Fruit fly (Drosophila melanogaster): ENCODE results near the gene Octbeta1R.

Gene Octbeta1R

DNA sequence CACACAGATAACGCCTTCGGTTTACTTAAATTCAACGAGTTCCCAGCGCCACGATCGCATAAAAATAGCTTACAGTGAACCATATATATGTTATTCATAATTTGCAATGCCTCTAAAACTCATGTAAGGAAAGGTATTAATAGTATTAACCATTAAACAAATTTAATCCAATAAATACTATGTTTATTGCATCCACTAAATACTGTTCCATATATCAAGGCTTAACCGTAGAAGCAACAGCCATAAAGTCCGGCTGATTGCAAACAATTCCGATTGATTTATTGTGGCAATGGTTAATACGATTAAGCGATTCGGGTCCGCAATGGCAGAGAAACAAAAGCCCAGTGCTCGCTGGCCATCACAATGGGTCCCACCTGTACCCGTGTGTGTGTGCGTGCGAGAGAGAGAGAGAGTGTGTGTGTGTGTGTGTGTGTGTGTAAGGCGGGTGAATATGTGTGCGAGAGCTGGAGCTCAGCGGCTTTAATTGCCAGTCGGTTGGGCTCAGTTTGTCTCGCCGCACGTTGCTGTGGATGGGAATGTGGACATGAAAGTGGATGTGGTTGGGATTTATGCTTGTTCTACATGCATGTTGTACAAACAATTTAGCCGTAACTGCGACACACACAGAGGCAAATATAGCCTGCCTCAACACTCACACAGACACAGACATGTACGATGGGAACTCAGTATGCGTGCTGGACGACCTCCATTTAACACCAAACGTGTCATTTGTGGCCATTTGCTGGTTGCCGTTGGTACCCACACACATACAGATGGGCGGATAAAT, 2.3 kb upstream of the Octbeta1R start (continued):
- TF ChIP-seq bigmax (GFP tag; optimal IDR thresholded peaks at IDR 0.05), result no peak
- peak; percentile 17 for TF ChIP-seq CG17385 (GFP tag; optimal IDR thresholded peaks at IDR 0.05)
- no peak for TF ChIP-seq Lhr (GFP tag; optimal IDR thresholded peaks at IDR 0.05)
- TF ChIP-seq Myb (GFP tag; optimal IDR thresholded peaks at IDR 0.05), result no peak
- no peak for TF ChIP-seq CG8359 (GFP tag; optimal IDR thresholded peaks at IDR 0.05; ENCODE audit: borderline replicate concordance)
- TF ChIP-seq abd-A (tag; optimal IDR thresholded peaks at IDR 0.05), result peak; percentile 81
- TF ChIP-seq CG32772 (GFP tag; IDR thresholded peaks at IDR 0.05), result no peak
- TF ChIP-seq jing (GFP tag; optimal IDR thresholded peaks at IDR 0.05), result no peak
- no peak for TF ChIP-seq Poxn (GFP tag; IDR thresholded peaks at IDR 0.05)
- peak; percentile 52 for TF ChIP-seq CG30403 (GFP tag; optimal IDR thresholded peaks at IDR 0.05)
- TF ChIP-seq chn (GFP tag; optimal IDR thresholded peaks at IDR 0.05), result no peak
- TF ChIP-seq CG4617 (GFP tag; optimal IDR thresholded peaks at IDR 0.05; ENCODE audit: borderline replicate concordance), result no peak
- TF ChIP-seq CG13424 (tag; optimal IDR thresholded peaks at IDR 0.05), result no peak
- TF ChIP-seq Hr3 (GFP tag; optimal IDR thresholded peaks at IDR 0.05), result no peak
- TF ChIP-seq NfI (GFP tag; optimal IDR thresholded peaks at IDR 0.05), result no peak
- no peak for TF ChIP-seq Vsx1 (GFP tag; optimal IDR thresholded peaks at IDR 0.05)
- TF ChIP-seq Opbp (GFP tag; IDR thresholded peaks at IDR 0.05; ENCODE audit: partially characterized antibody), result no peak
- TF ChIP-seq oc (tag; optimal IDR thresholded peaks at IDR 0.05), result no peak
- no peak for TF ChIP-seq CG31388 (GFP tag; optimal IDR thresholded peaks at IDR 0.05)
- TF ChIP-seq Oaz (GFP tag; IDR thresholded peaks at IDR 0.05), result no peak
- TF ChIP-seq Nf-YA (GFP tag; IDR thresholded peaks at IDR 0.05), result 0 out of 2 replicates have a peak, but pooled peaks have one; percentile 13
- no peak for TF ChIP-seq pb (GFP tag; optimal IDR thresholded peaks at IDR 0.05)
- TF ChIP-seq CG4707 (GFP tag; optimal IDR thresholded peaks at IDR 0.05), result no peak
- TF ChIP-seq eyg (GFP tag; optimal IDR thresholded peaks at IDR 0.05), result no peak
- no peak for TF ChIP-seq maf-S (GFP tag; optimal IDR thresholded peaks at IDR 0.05)
- peak; percentile 25 for TF ChIP-seq CG15269 (tag; optimal IDR thresholded peaks at IDR 0.05)
- TF ChIP-seq CG8281 (tag; optimal IDR thresholded peaks at IDR 0.05), result peak; percentile 40
- TF ChIP-seq CG7372 (GFP tag; IDR thresholded peaks at IDR 0.05), result no peak
- TF ChIP-seq lilli (GFP tag; optimal IDR thresholded peaks at IDR 0.05), result peak; percentile 31
- peak; percentile 65 for TF ChIP-seq Meics (GFP tag; optimal IDR thresholded peaks at IDR 0.05)
- peak; percentile 8 for TF ChIP-seq CG3281 (GFP tag; optimal IDR thresholded peaks at IDR 0.05)
- TF ChIP-seq CG42726 (GFP tag; IDR thresholded peaks at IDR 0.05; ENCODE audit: partially characterized antibody), result no peak
- peak; percentile 35 for TF ChIP-seq Jarid2 (GFP tag; optimal IDR thresholded peaks at IDR 0.05)
- no peak for TF ChIP-seq CG8290 (GFP tag; optimal IDR thresholded peaks at IDR 0.05)
- no peak for TF ChIP-seq CG8290 (tag; optimal IDR thresholded peaks at IDR 0.05)
- TF ChIP-seq row (GFP tag; IDR thresholded peaks at IDR 0.05), result peak; percentile 60
- TF ChIP-seq jumu (GFP tag; optimal IDR thresholded peaks at IDR 0.05), result no peak
- no peak for TF ChIP-seq Usf (GFP tag; optimal IDR thresholded peaks at IDR 0.05)
- no peak for TF ChIP-seq NFAT (GFP tag; IDR thresholded peaks at IDR 0.05)
- no peak for TF ChIP-seq CG1792 (GFP tag; optimal IDR thresholded peaks at IDR 0.05)
- no peak for TF ChIP-seq Xbp1 (GFP tag; optimal IDR thresholded peaks at IDR 0.05)
- TF ChIP-seq dysf (GFP tag; IDR thresholded peaks at IDR 0.05), result peak; percentile 34; the same call in 1 of the 3 replicates
- peak in 1 of 2 experiments; percentile 21 for TF ChIP-seq Hr51 (GFP tag; optimal IDR thresholded peaks at IDR 0.05)
- no peak for TF ChIP-seq CG2202 (tag; optimal IDR thresholded peaks at IDR 0.05)
- TF ChIP-seq Spps (tag; optimal IDR thresholded peaks at IDR 0.05), result no peak
- no peak for TF ChIP-seq ato (GFP tag; IDR thresholded peaks at IDR 0.05; ENCODE audit: partially characterized antibody)
- no peak for TF ChIP-seq fd3F (GFP tag; optimal IDR thresholded peaks at IDR 0.05)
- TF ChIP-seq Mes4 (GFP tag; optimal IDR thresholded peaks at IDR 0.05), result no peak
- no peak for TF ChIP-seq Hmx (GFP tag; optimal IDR thresholded peaks at IDR 0.05)
